Worm (Caenorhabditis elegans) whole organism, early embryonic: ENCODE results near the gene C39E9.8.

ENCODE experiments used
- ama-1 ChIP-seq: fragments of 150-350 bp; optimal IDR thresholded peaks from 2 replicates; lab custom pipeline; 2014
- flt-1 ChIP-seq: fragments of 200-800 bp; sonication (Bioruptor generic); IDR thresholded peaks from 2 replicates; pipeline ENCODE4 v1.3.6; 2022; ENCODE audit warnings: missing genetic modification characterization, missing compliant biosample characterization
- hnd-1 ChIP-seq: sonication (generic microtip); optimal IDR thresholded peaks from 2 replicates; lab custom pipeline; 2016; ENCODE audit warnings: missing genetic modification characterization, missing compliant biosample characterization

ce11 chrIV:13076620-13077019, 2.6 kb upstream of the C39E9.8 start, which contains the start of gene C39E9.7:
- TF ChIP-seq flt-1 (GFP tag; lab: Robert Waterston, UW) (no peak), ama-1 (lab: Kevin White, UChicago) (no peak), hnd-1 (tag; lab: Kevin White, UChicago) (no peak)
